Worm (Caenorhabditis elegans) whole organism, early embryonic: ENCODE results near the gene sms-1.

Experiments used
- B0310.2 ChIP-seq: sonication (generic microtip); optimal IDR thresholded peaks from 2 replicates; lab custom pipeline; 2016; ENCODE audit warnings: mild to moderate bottlenecking, missing genetic modification characterization, missing compliant biosample characterization
- F13C5.2 ChIP-seq: sonication (generic microtip); optimal IDR thresholded peaks from 2 replicates; lab custom pipeline; 2017; ENCODE audit warnings: mild to moderate bottlenecking, missing genetic modification characterization, inconsistent platforms, missing compliant biosample characterization
- aly-1 ChIP-seq: sonication (generic microtip); optimal IDR thresholded peaks from 2 replicates; lab custom pipeline; 2016; ENCODE audit warnings: missing genetic modification characterization, missing compliant biosample characterization
- ama-1 ChIP-seq: fragments of 150-350 bp; optimal IDR thresholded peaks from 2 replicates; lab custom pipeline; 2014
- ceh-13 ChIP-seq: fragments of 200-800 bp; sonication (Bioruptor generic); optimal IDR thresholded peaks from 2 replicates; lab custom pipeline; 2018; ENCODE audit warnings: mild to moderate bottlenecking, missing genetic modification characterization, missing compliant biosample characterization
- ceh-36 ChIP-seq: sonication (generic microtip); optimal IDR thresholded peaks from 2 replicates; lab custom pipeline; 2016; ENCODE audit warnings: missing genetic modification characterization, inconsistent platforms, missing compliant biosample characterization
- ets-7 ChIP-seq: sonication (generic microtip); optimal IDR thresholded peaks from 2 replicates; lab custom pipeline; 2016; ENCODE audit warnings: missing genotype, missing genetic modification characterization, missing compliant biosample characterization
- flt-1 ChIP-seq: fragments of 200-800 bp; sonication (Bioruptor generic); IDR thresholded peaks from 2 replicates; pipeline ENCODE4 v1.3.6; 2022; ENCODE audit warnings: missing genetic modification characterization, missing compliant biosample characterization
- hmbx-1 ChIP-seq: sonication (generic microtip); optimal IDR thresholded peaks from 2 replicates; lab custom pipeline; 2016; ENCODE audit warnings: mild to moderate bottlenecking, missing genetic modification characterization, missing compliant biosample characterization
- hmg-4 ChIP-seq: fragments of 200-800 bp; sonication (Bioruptor generic); optimal IDR thresholded peaks from 2 replicates; lab custom pipeline; 2018; ENCODE audit warnings: mild to moderate bottlenecking, missing genetic modification characterization, missing compliant biosample characterization
- hnd-1 ChIP-seq: sonication (generic microtip); optimal IDR thresholded peaks from 2 replicates; lab custom pipeline; 2016; ENCODE audit warnings: missing genetic modification characterization, missing compliant biosample characterization
- pes-1 ChIP-seq: fragments of 200-800 bp; sonication (Bioruptor generic); IDR thresholded peaks from 2 replicates; pipeline ENCODE4 v1.3.6; 2022; ENCODE audit warnings: missing genetic modification reagents, missing genetic modification characterization, missing compliant biosample characterization
- scrt-1 ChIP-seq: fragments of 200-800 bp; sonication (Bioruptor generic); IDR thresholded peaks from 2 replicates; pipeline ENCODE4 v1.3.6; 2022; ENCODE audit warnings: missing genetic modification characterization, missing compliant biosample characterization
- sea-1 ChIP-seq: fragments of 200-800 bp; sonication (Bioruptor generic); conservative IDR thresholded peaks from 2 replicates; pipeline ENCODE4 v1.3.6; 2022; ENCODE audit warnings: missing genetic modification characterization, missing compliant biosample characterization
- tbx-11 ChIP-seq: fragments of 200-800 bp; sonication (Bioruptor generic); IDR thresholded peaks from 2 replicates; pipeline ENCODE4 v1.3.6; 2022; ENCODE audit warnings: missing genetic modification characterization, missing compliant biosample characterization
- tbx-37 ChIP-seq: fragments of 200-800 bp; sonication (Bioruptor generic); conservative IDR thresholded peaks from 2 replicates; pipeline ENCODE4 v1.3.6; 2022; ENCODE audit warnings: missing genetic modification reagents, missing genetic modification characterization, missing compliant biosample characterization
- tra-4 ChIP-seq: sonication (generic microtip); optimal IDR thresholded peaks from 2 replicates; lab custom pipeline; 2017; ENCODE audit warnings: missing genetic modification characterization, missing compliant biosample characterization

The sms-1 gene

ce11 chrIV:11459684-11460083 lies 38.3 kb downstream of the sms-1 start, which contains the start of gene npr-3:
npr-3 (plus strand) TSS chrIV:11459984.
- no peak for TF ChIP-seq tbx-11 (GFP tag; lab: Robert Waterston, UW)
- TF ChIP-seq hmg-4 (GFP tag; lab: Kevin White, UChicago), result no peak
- no peak for TF ChIP-seq hmbx-1 (tag; lab: Kevin White, UChicago)
- no peak for TF ChIP-seq tbx-37 (GFP tag; lab: Robert Waterston, UW)
- TF ChIP-seq ceh-36 (tag; lab: Kevin White, UChicago), result no peak
- no peak for TF ChIP-seq ceh-13 (GFP tag; lab: Kevin White, UChicago)
- TF ChIP-seq aly-1 (tag; lab: Kevin White, UChicago), result no peak
- no peak for TF ChIP-seq B0310.2
- TF ChIP-seq F13C5.2 (tag; lab: Kevin White, UChicago), result no peak
- TF ChIP-seq sea-1 (GFP tag; lab: Robert Waterston, UW), result no peak
- TF ChIP-seq pes-1 (GFP tag; lab: Robert Waterston, UW), result no peak
- TF ChIP-seq ets-7, result no peak
- TF ChIP-seq tra-4, result no peak
- no peak for TF ChIP-seq flt-1
- no peak for TF ChIP-seq ama-1 (lab: Kevin White, UChicago)
- TF ChIP-seq scrt-1, result no peak
- no peak for TF ChIP-seq hnd-1 (tag; lab: Kevin White, UChicago)

DNA sequence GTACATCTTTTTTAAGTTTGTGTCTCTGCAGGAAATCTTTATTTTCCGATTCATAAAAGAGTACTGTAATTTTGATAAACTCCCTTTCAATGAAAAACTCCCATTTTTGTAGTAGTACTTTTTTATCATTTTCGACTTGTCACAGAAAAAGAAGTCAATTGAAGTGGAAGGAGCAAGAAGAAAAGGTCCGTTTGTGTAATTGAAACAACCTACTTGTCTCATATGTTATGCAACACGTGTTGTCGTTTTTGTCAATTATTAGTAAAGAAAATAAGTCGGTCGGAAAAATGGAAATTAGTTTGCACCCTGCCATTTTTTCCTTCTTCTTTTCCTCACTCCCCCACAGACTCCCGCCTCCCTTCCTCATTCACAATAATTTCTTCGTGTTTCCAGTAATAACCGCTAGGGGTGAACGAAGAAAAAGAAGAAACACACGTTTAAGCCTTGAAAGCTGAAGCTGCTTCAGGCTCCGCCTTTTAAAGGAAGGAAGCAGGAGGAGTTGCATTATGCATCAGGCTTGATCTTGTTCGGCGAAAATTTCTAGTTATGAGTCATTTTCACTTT lies 39.2 kb downstream of the sms-1 start:
- TF ChIP-seq ceh-13 (GFP tag; lab: Kevin White, UChicago), result no peak

DNA sequence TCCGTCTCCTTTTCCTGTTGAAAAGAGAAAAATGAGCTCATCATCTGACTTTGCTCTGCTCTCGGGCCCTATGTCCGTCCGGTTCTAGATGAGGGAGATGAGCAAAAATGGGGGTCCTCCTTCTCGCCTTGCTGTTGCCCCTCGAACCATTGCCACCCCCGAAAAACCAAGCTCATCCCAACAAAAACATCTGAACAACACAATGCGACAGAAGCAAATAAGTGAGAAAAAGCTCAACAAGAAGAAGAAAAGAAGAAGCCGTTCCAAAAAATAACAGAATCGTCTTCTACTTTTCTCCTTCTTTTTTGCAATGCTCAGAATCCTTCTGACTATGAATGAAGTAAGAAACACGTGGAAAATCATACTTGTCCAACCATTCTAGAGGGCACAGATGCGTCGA lies 42.1 kb downstream of the sms-1 start:
- TF ChIP-seq ama-1 (lab: Kevin White, UChicago) (no peak), B0310.2 (no peak), hmg-4 (GFP tag; lab: Kevin White, UChicago) (no peak), tra-4 (no peak), ceh-13 (GFP tag; lab: Kevin White, UChicago) (no peak), scrt-1 (no peak), pes-1 (GFP tag; lab: Robert Waterston, UW) (no peak), ceh-36 (tag; lab: Kevin White, UChicago) (no peak), tbx-11 (GFP tag; lab: Robert Waterston, UW) (no peak), hnd-1 (tag; lab: Kevin White, UChicago) (no peak), sea-1 (GFP tag; lab: Robert Waterston, UW) (no peak)

ce11 chrIV:11452928-11453327 lies 45.0 kb downstream of the sms-1 start:
- TF ChIP-seq ama-1 (lab: Kevin White, UChicago), result no peak
- no peak for TF ChIP-seq hmbx-1 (tag; lab: Kevin White, UChicago)
- no peak for TF ChIP-seq hnd-1 (tag; lab: Kevin White, UChicago)
- TF ChIP-seq pes-1 (GFP tag; lab: Robert Waterston, UW), result no peak
- no peak for TF ChIP-seq aly-1 (tag; lab: Kevin White, UChicago)
- no peak for TF ChIP-seq ceh-13 (GFP tag; lab: Kevin White, UChicago)
- TF ChIP-seq hmg-4 (GFP tag; lab: Kevin White, UChicago), result no peak
- no peak for TF ChIP-seq ets-7
- no peak for TF ChIP-seq tra-4

DNA sequence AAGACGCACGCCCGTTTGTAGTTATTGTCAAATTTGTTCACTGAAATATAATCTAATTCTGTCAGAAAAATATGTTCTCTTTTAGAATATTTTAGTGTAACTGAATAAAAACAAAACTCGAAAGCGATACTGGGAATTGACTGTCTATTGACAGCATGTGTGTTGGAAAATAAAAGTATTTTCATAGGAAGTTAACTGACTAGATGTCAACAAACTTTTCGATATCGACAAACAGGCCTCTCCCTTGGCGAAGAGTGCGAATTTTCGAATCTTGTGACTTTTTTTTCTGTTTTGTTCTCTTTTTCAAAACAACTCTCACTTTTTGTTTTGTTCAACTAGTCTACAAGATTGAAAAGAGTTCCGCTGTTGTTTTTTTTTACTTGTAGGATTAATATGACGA lies 59.7 kb downstream of the sms-1 start:
- TF ChIP-seq tbx-11 (GFP tag; lab: Robert Waterston, UW) (no peak), B0310.2 (no peak), hmbx-1 (tag; lab: Kevin White, UChicago) (no peak), F13C5.2 (tag; lab: Kevin White, UChicago) (no peak), hnd-1 (tag; lab: Kevin White, UChicago) (no peak)

ce11 chrIV:11435761-11436160 lies 62.2 kb downstream of the sms-1 start:
- TF ChIP-seq ets-7, result no peak
- TF ChIP-seq F13C5.2 (tag; lab: Kevin White, UChicago), result no peak

DNA sequence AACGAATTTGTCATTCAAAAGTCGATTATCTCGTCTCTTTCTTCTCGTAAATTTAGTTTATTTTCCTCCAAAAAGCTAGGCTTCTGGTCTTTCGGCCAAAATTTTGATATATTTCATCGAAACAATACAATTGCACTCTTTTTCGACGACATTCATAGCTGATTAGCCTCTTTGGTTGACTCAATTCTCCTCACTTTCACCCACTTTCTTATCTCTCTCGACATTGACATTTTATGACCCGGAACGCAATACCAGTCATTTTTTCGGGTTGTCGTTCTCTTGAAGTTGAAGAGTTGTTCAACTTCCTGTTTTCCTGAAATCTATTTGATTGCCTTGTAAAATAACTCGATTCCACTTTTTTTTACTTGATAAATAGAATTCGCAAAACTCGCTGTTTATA lies 63.4 kb downstream of the sms-1 start:
- TF ChIP-seq tbx-11 (GFP tag; lab: Robert Waterston, UW), result no peak

DNA sequence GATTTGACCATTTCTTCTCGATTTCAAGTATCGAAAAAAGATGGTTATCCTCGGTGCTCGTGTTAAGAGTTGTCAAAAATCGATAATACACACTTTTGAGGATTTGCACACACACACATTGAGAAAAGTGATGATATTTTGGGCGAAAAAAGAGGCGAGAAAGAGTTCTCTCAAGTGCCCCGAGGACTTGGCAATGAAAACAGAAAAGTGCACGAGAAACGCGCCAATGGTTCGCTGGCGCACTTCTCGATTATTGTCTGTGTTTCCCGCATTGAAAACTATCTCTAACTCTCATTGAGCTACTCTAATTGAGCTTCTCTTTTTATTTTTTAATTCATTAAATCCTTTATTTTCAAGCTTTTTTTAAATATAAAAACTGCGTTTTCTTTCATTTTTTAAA lies 64.3 kb downstream of the sms-1 start:
- no peak for TF ChIP-seq aly-1 (tag; lab: Kevin White, UChicago)
- TF ChIP-seq hmg-4 (GFP tag; lab: Kevin White, UChicago), result no peak
- no peak for TF ChIP-seq B0310.2
- TF ChIP-seq flt-1, result no peak
- no peak for TF ChIP-seq ceh-36 (tag; lab: Kevin White, UChicago)
- no peak for TF ChIP-seq hmbx-1 (tag; lab: Kevin White, UChicago)
- no peak for TF ChIP-seq ama-1 (lab: Kevin White, UChicago)
- TF ChIP-seq scrt-1, result no peak
- no peak for TF ChIP-seq hnd-1 (tag; lab: Kevin White, UChicago)
- TF ChIP-seq ceh-13 (GFP tag; lab: Kevin White, UChicago), result no peak
